Fruit fly (Drosophila melanogaster): Measurements from ENCODE around the gene B9d1.
A peak's percentile ranks its signal among the peaks of the same experiment; 100 is the strongest.

The B9d1 gene

DNA sequence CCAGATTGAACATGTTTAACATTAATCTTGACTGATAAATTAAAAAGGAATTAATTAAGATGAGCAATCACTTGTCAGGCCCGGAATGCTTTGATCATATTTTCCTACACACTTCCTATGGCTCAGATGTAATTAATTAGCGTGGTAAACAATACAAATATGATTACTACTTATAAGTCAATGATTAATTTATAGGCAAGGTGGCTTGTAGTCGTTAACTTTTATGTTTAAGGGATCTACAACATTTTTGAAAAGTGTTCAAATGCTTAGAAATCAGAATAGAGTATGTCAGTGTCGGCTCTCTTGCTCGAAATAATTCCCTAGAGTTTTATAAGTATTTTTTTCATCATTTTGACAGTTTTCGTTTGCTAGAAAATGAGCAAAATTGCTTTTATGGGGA is 10.0 kb upstream of the B9d1 start (continued):
- no peak for TF ChIP-seq crc (GFP tag; optimal IDR thresholded peaks at IDR 0.05)
- no peak for TF ChIP-seq CG7745 (tag; optimal IDR thresholded peaks at IDR 0.05)
- no peak for TF ChIP-seq Sry-δ (GFP tag; optimal IDR thresholded peaks at IDR 0.05)
- TF ChIP-seq Rfx (GFP tag; IDR thresholded peaks at IDR 0.05): peak; percentile 27; the same call in 1 of the 2 replicates
- peak; percentile 17 for TF ChIP-seq lilli (GFP tag; optimal IDR thresholded peaks at IDR 0.05)
- TF ChIP-seq Hmx (GFP tag; optimal IDR thresholded peaks at IDR 0.05): no peak
- TF ChIP-seq CG32532 (GFP tag; IDR thresholded peaks at IDR 0.05): peak; percentile 40; the same call in 1 of the 2 replicates
- no peak for TF ChIP-seq ftz-f1 (GFP tag; optimal IDR thresholded peaks at IDR 0.05)
- TF ChIP-seq lab (GFP tag; optimal IDR thresholded peaks at IDR 0.05): peak; percentile 31
- TF ChIP-seq CG7963 (GFP tag; IDR thresholded peaks at IDR 0.05; ENCODE audit: partially characterized antibody): no peak
- TF ChIP-seq row (GFP tag; IDR thresholded peaks at IDR 0.05): peak; percentile 46; the same call in 2 of the 3 replicates
- TF ChIP-seq Bgb (GFP tag; IDR thresholded peaks at IDR 0.05; ENCODE audit: partially characterized antibody): no peak
- no peak for TF ChIP-seq CG34224 (GFP tag; IDR thresholded peaks at IDR 0.05; ENCODE audit: partially characterized antibody)
- no peak for TF ChIP-seq B-H1 (GFP tag; IDR thresholded peaks at IDR 0.05)
- peak; percentile 31 for TF ChIP-seq Meics (GFP tag; optimal IDR thresholded peaks at IDR 0.05)
- no peak for TF ChIP-seq Doc3 (GFP tag; IDR thresholded peaks at IDR 0.05; ENCODE audit: partially characterized antibody)
- TF ChIP-seq ab (GFP tag; optimal IDR thresholded peaks at IDR 0.05): no peak
- no peak for TF ChIP-seq CG17385 (GFP tag; optimal IDR thresholded peaks at IDR 0.05)
- TF ChIP-seq Dfd (GFP tag; optimal IDR thresholded peaks at IDR 0.05): no peak
- no peak for TF ChIP-seq CG7987 (GFP tag; optimal IDR thresholded peaks at IDR 0.05)
- TF ChIP-seq maf-S (GFP tag; optimal IDR thresholded peaks at IDR 0.05): no peak
- peak; percentile 73 for TF ChIP-seq D19A (tag; optimal IDR thresholded peaks at IDR 0.05)
- no peak for TF ChIP-seq Scr (GFP tag; IDR thresholded peaks at IDR 0.05; ENCODE audit: partially characterized antibody)
- 0 out of 2 replicates have a peak, but pooled peaks have one; percentile 7 for TF ChIP-seq CG14014 (GFP tag; IDR thresholded peaks at IDR 0.05)
- no peak for TF ChIP-seq sug (tag; optimal IDR thresholded peaks at IDR 0.05)
- TF ChIP-seq gsb-n (tag; optimal IDR thresholded peaks at IDR 0.05): no peak
- TF ChIP-seq CG9932 (GFP tag; IDR thresholded peaks at IDR 0.05): peak; percentile 38; the same call in 1 of the 2 replicates
- peak; percentile 9 for TF ChIP-seq Oli (tag; optimal IDR thresholded peaks at IDR 0.05)
- TF ChIP-seq CG11504 (tag; optimal IDR thresholded peaks at IDR 0.05): peak; percentile 20
- no peak for TF ChIP-seq CG2129 (GFP tag; IDR thresholded peaks at IDR 0.05; ENCODE audit: partially characterized antibody)
- peak; percentile 22; the same call in 1 of the 2 replicates for TF ChIP-seq lmd (GFP tag; IDR thresholded peaks at IDR 0.05)
- TF ChIP-seq her (GFP tag; optimal IDR thresholded peaks at IDR 0.05): no peak
- peak; percentile 2 for TF ChIP-seq Fer3 (tag; optimal IDR thresholded peaks at IDR 0.05)
- peak; percentile 33; the same call in 1 of the 2 replicates for TF ChIP-seq slbo (GFP tag; IDR thresholded peaks at IDR 0.05)

DNA sequence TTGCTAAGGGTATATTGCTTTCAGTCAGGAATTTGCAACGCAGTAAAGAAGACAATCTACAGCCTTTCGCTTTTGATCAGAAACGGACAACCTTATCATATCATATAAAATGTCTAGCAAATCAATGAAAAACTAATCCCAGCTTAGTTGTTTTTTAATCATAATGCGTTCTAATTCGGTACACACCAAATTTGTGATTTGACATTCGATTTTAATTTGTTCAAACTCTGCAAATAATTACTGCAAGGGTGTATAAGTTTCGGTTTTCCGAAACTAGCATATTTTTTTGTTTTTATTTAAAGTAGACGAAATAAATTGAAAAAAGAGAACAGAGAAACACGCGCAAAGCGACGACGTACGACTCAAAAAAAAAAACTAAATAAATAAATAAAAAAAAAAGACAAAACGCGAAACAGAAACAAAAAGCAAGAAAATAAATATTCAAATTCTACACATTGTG is 8.9 kb upstream of the B9d1 start:
- no peak for TF ChIP-seq CG4404 (GFP tag; IDR thresholded peaks at IDR 0.05)
- TF ChIP-seq al (GFP tag; IDR thresholded peaks at IDR 0.05): peak; percentile 67
- peak; percentile 43 for TF ChIP-seq caup (GFP tag; optimal IDR thresholded peaks at IDR 0.05; ENCODE audit: severe bottlenecking)
- no peak for TF ChIP-seq Bdp1 (GFP tag; optimal IDR thresholded peaks at IDR 0.05)
- no peak for TF ChIP-seq CG17612 (GFP tag; IDR thresholded peaks at IDR 0.05)
- TF ChIP-seq H15 (GFP tag; IDR thresholded peaks at IDR 0.05): no peak
- no peak for TF ChIP-seq sr (GFP tag; IDR thresholded peaks at IDR 0.05)
- peak; percentile 69 for TF ChIP-seq CG11504 (tag; optimal IDR thresholded peaks at IDR 0.05)
- peak; percentile 51 for TF ChIP-seq mam (GFP tag; optimal IDR thresholded peaks at IDR 0.05)
- no peak for TF ChIP-seq lbe (GFP tag; optimal IDR thresholded peaks at IDR 0.05)
- peak; percentile 27 for TF ChIP-seq Chrac-16 (GFP tag; optimal IDR thresholded peaks at IDR 0.05)
- peak; percentile 65 for TF ChIP-seq lilli (GFP tag; optimal IDR thresholded peaks at IDR 0.05)
- no peak for TF ChIP-seq Xbp1 (GFP tag; optimal IDR thresholded peaks at IDR 0.05)
- TF ChIP-seq ftz-f1 (GFP tag; optimal IDR thresholded peaks at IDR 0.05): no peak
- peak; percentile 50 for TF ChIP-seq Hsf (GFP tag; optimal IDR thresholded peaks at IDR 0.05)
- peak; percentile 30 for TF ChIP-seq sug (tag; optimal IDR thresholded peaks at IDR 0.05)
- no peak for TF ChIP-seq CG1832 (GFP tag; optimal IDR thresholded peaks at IDR 0.05)
- TF ChIP-seq CG8944 (GFP tag; optimal IDR thresholded peaks at IDR 0.05): no peak
- peak; percentile 50; the same call in 1 of the 2 replicates for TF ChIP-seq CG14441 (GFP tag; IDR thresholded peaks at IDR 0.05)
- peak; percentile 40 for TF ChIP-seq Hr3 (GFP tag; optimal IDR thresholded peaks at IDR 0.05)
- no peak for TF ChIP-seq CG6765 (GFP tag; optimal IDR thresholded peaks at IDR 0.05)
